Worm (Caenorhabditis elegans) whole organism, L1 larva: Measurements from ENCODE around the gene spig-9.

Experiments
- C04F5.9 ChIP-seq: sonication (generic microtip); optimal IDR thresholded peaks from 2 replicates; lab custom pipeline; 2016; ENCODE audit warnings: missing genetic modification characterization, missing compliant biosample characterization
- C34B4.2 ChIP-seq: sonication (generic microtip); optimal IDR thresholded peaks from 2 replicates; lab custom pipeline; 2017; ENCODE audit warnings: mild to moderate bottlenecking, missing genetic modification characterization, missing compliant biosample characterization
- aha-1 ChIP-seq: fragments of 150-350 bp; optimal IDR thresholded peaks from 2 replicates; lab custom pipeline; 2014; ENCODE audit warnings: missing biosample characterization, missing genetic modification characterization
- alr-1 ChIP-seq: fragments of 200-800 bp; sonication (Bioruptor generic); optimal IDR thresholded peaks from 2 replicates; lab custom pipeline; 2018; ENCODE audit warnings: borderline replicate concordance, mild to moderate bottlenecking, missing genetic modification characterization, missing compliant biosample characterization
- aly-2 ChIP-seq: fragments of 150-350 bp; optimal IDR thresholded peaks from 2 replicates; lab custom pipeline; 2014; ENCODE audit warnings: missing biosample characterization, missing genetic modification characterization
- ama-1 ChIP-seq: fragments of 150-350 bp; optimal IDR thresholded peaks from 2 replicates; lab custom pipeline; 2014
- blmp-1 ChIP-seq: fragments of 150-350 bp; optimal IDR thresholded peaks from 2 replicates; lab custom pipeline; 2014; ENCODE audit warnings: missing biosample characterization, missing genetic modification characterization
- ceh-8 ChIP-seq: fragments of 200-800 bp; sonication (Bioruptor generic); optimal IDR thresholded peaks from 2 replicates; lab custom pipeline; 2018; ENCODE audit warnings: mild to moderate bottlenecking, missing genetic modification characterization, moderate library complexity, missing compliant biosample characterization
- ceh-88 ChIP-seq: fragments of 200-800 bp; sonication (Bioruptor generic); IDR thresholded peaks from 2 replicates; pipeline ENCODE4 v1.3.6; 2022; ENCODE audit warnings: missing genetic modification characterization, missing compliant biosample characterization
- ces-1 ChIP-seq: fragments of 150-350 bp; optimal IDR thresholded peaks from 2 replicates; lab custom pipeline; 2014; ENCODE audit warnings: missing biosample characterization, missing genetic modification reagents, missing genetic modification characterization
- dpl-1 ChIP-seq, 3 experiments: fragments of 150-350 bp in 2 of 3; sonication (generic microtip) in 1 of 3; optimal IDR thresholded peaks; 2 replicates each; lab custom pipeline; 2014 to 2017; ENCODE audit warnings: missing biosample characterization in 3 of 3, missing genetic modification characterization in 3 of 3, missing genetic modification reagents in 3 of 3
- dsc-1 ChIP-seq: sonication (generic microtip); optimal IDR thresholded peaks from 2 replicates; lab custom pipeline; 2016; ENCODE audit warnings: mild to moderate bottlenecking, missing genetic modification characterization, missing compliant biosample characterization
- efl-1 ChIP-seq, 4 experiments: fragments of 150-350 bp; optimal IDR thresholded peaks in 3 of 4; peaks in 1 of 4; 1 replicate in 1 of 4; 2 replicates in 3 of 4; lab custom pipeline; 2014; ENCODE audit warnings: missing biosample characterization in 2 of 4, missing genetic modification characterization in 2 of 4, missing genetic modification reagents in 2 of 4
- egl-13 ChIP-seq: sonication (generic microtip); optimal IDR thresholded peaks from 2 replicates; lab custom pipeline; 2016; ENCODE audit warnings: missing genotype, missing genetic modification reagents, missing genetic modification characterization, missing compliant biosample characterization
- egl-27 ChIP-seq, 2 experiments: fragments of 150-350 bp in 1 of 2; sonication (generic microtip); optimal IDR thresholded peaks; 3 replicates each; lab custom pipeline; 2017 to 2018; ENCODE audit warnings: missing biosample characterization in 2 of 2, missing genetic modification characterization in 2 of 2, missing genetic modification reagents in 2 of 2
- elt-2 ChIP-seq: sonication (generic microtip); optimal IDR thresholded peaks from 2 replicates; lab custom pipeline; 2016; ENCODE audit warnings: missing genetic modification characterization, mild to moderate bottlenecking, inconsistent platforms, missing compliant biosample characterization, missing genetic modification reagents
- ets-5 ChIP-seq: fragments of 200-800 bp; sonication (Bioruptor generic); IDR thresholded peaks from 2 replicates; pipeline ENCODE4 v1.3.6; 2022; ENCODE audit warnings: missing genetic modification characterization, missing compliant biosample characterization
- fkh-10 ChIP-seq: sonication (generic microtip); optimal IDR thresholded peaks from 2 replicates; lab custom pipeline; 2017; ENCODE audit warnings: missing biosample characterization, missing genetic modification reagents, missing genetic modification characterization
- fkh-4 ChIP-seq: sonication (generic microtip); optimal IDR thresholded peaks from 2 replicates; lab custom pipeline; 2016; ENCODE audit warnings: missing compliant biosample characterization, missing genetic modification characterization, borderline replicate concordance
- fkh-8 ChIP-seq: sonication (generic microtip); optimal IDR thresholded peaks from 2 replicates; lab custom pipeline; 2016; ENCODE audit warnings: mild to moderate bottlenecking, missing genetic modification characterization, missing compliant biosample characterization
- fos-1 ChIP-seq: fragments of 150-350 bp; optimal IDR thresholded peaks from 2 replicates; lab custom pipeline; 2014; ENCODE audit warnings: missing biosample characterization, missing genetic modification characterization
- grh-1 ChIP-seq: fragments of 200-800 bp; sonication (Bioruptor generic); IDR thresholded peaks from 2 replicates; pipeline ENCODE4 v1.3.6; 2022; ENCODE audit warnings: missing genetic modification reagents, missing genetic modification characterization, missing compliant biosample characterization
- hlh-17 ChIP-seq: fragments of 200-800 bp; sonication (Bioruptor generic); optimal IDR thresholded peaks from 2 replicates; lab custom pipeline; 2018; ENCODE audit warnings: missing genetic modification characterization, mild to moderate bottlenecking, missing compliant biosample characterization, moderate library complexity, borderline replicate concordance
- lin-13 ChIP-seq: fragments of 150-350 bp; optimal IDR thresholded peaks from 2 replicates; lab custom pipeline; 2014; ENCODE audit warnings: missing biosample characterization, missing genetic modification reagents, missing genetic modification characterization
- lin-14 ChIP-seq: fragments of 200-800 bp; sonication (Bioruptor generic); optimal IDR thresholded peaks from 2 replicates; lab custom pipeline; 2018; ENCODE audit warnings: mild to moderate bottlenecking, missing genetic modification characterization, moderate library complexity, missing compliant biosample characterization
- lin-35 ChIP-seq, 2 experiments: fragments of 150-350 bp; optimal IDR thresholded peaks; 2 replicates each; lab custom pipeline; 2014; ENCODE audit warnings: missing biosample characterization in 2 of 2, missing genetic modification characterization in 2 of 2, missing genetic modification reagents in 2 of 2
- lin-39 ChIP-seq: fragments of 150-350 bp; optimal IDR thresholded peaks from 2 replicates; lab custom pipeline; 2014; ENCODE audit warnings: missing biosample characterization, missing genetic modification reagents, missing genetic modification characterization
- lsy-2 ChIP-seq, 2 experiments: fragments of 150-350 bp; optimal IDR thresholded peaks; 2 replicates each; lab custom pipeline; 2014; ENCODE audit warnings: missing biosample characterization in 2 of 2, missing genetic modification characterization in 2 of 2
- mef-2 ChIP-seq: fragments of 150-350 bp; optimal IDR thresholded peaks from 2 replicates; lab custom pipeline; 2014; ENCODE audit warnings: missing biosample characterization, missing genetic modification characterization
- nhr-11 ChIP-seq: fragments of 150-350 bp; optimal IDR thresholded peaks from 2 replicates; lab custom pipeline; 2014; ENCODE audit warnings: missing biosample characterization, missing genetic modification characterization
- nhr-12 ChIP-seq: sonication (generic microtip); optimal IDR thresholded peaks from 2 replicates; lab custom pipeline; 2017; ENCODE audit warnings: missing biosample characterization, missing genetic modification characterization
- nhr-19 ChIP-seq: fragments of 200-800 bp; sonication (Bioruptor generic); conservative IDR thresholded peaks from 2 replicates; pipeline ENCODE4 v1.3.6; 2022; ENCODE audit warnings: missing genetic modification characterization, missing compliant biosample characterization
- nhr-237 ChIP-seq: fragments of 150-350 bp; optimal IDR thresholded peaks from 2 replicates; lab custom pipeline; 2014; ENCODE audit warnings: missing biosample characterization, missing genetic modification characterization
- nhr-28 ChIP-seq: fragments of 150-350 bp; optimal IDR thresholded peaks from 2 replicates; lab custom pipeline; 2014; ENCODE audit warnings: missing biosample characterization, missing genetic modification characterization
- nhr-47 ChIP-seq: sonication (generic microtip); optimal IDR thresholded peaks from 2 replicates; lab custom pipeline; 2016; ENCODE audit warnings: mild to moderate bottlenecking, missing genetic modification characterization, moderate library complexity, missing compliant biosample characterization
- nhr-71 ChIP-seq: sonication (generic microtip); optimal IDR thresholded peaks from 2 replicates; lab custom pipeline; 2016; ENCODE audit warnings: mild to moderate bottlenecking, missing genetic modification characterization, moderate library complexity, missing compliant biosample characterization
- nhr-77 ChIP-seq: fragments of 150-350 bp; optimal IDR thresholded peaks from 2 replicates; lab custom pipeline; 2014; ENCODE audit warnings: missing biosample characterization, missing genetic modification characterization
- nhr-90 ChIP-seq: sonication (generic microtip); optimal IDR thresholded peaks from 2 replicates; lab custom pipeline; 2016; ENCODE audit warnings: mild to moderate bottlenecking, missing genetic modification characterization, missing compliant biosample characterization; ENCODE audit not compliant: poor library complexity
- pag-3 ChIP-seq: sonication (generic microtip); optimal IDR thresholded peaks from 2 replicates; lab custom pipeline; 2017; ENCODE audit warnings: missing genetic modification characterization, mild to moderate bottlenecking, missing compliant biosample characterization, antibody characterized with exemption, borderline replicate concordance; ENCODE audit not compliant: insufficient read depth
- pax-3 ChIP-seq: fragments of 200-800 bp; sonication (Bioruptor generic); optimal IDR thresholded peaks from 2 replicates; lab custom pipeline; 2018; ENCODE audit warnings: mild to moderate bottlenecking, missing genetic modification characterization, moderate library complexity, missing compliant biosample characterization
- rnt-1 ChIP-seq: sonication (generic microtip); optimal IDR thresholded peaks from 2 replicates; lab custom pipeline; 2016; ENCODE audit warnings: mild to moderate bottlenecking, missing genetic modification characterization, moderate library complexity, missing compliant biosample characterization
- sox-4 ChIP-seq: sonication (generic microtip); optimal IDR thresholded peaks from 2 replicates; lab custom pipeline; 2016; ENCODE audit warnings: missing genetic modification characterization, missing compliant biosample characterization
- sup-37 ChIP-seq: fragments of 200-800 bp; sonication (Bioruptor generic); optimal IDR thresholded peaks from 2 replicates; lab custom pipeline; 2018; ENCODE audit warnings: mild to moderate bottlenecking, missing genetic modification characterization, missing compliant biosample characterization
- tbx-2 ChIP-seq: sonication (generic microtip); optimal IDR thresholded peaks from 2 replicates; lab custom pipeline; 2016; ENCODE audit warnings: missing genetic modification characterization, missing compliant biosample characterization
- unc-130 ChIP-seq: fragments of 150-350 bp; optimal IDR thresholded peaks from 2 replicates; lab custom pipeline; 2017; ENCODE audit warnings: missing biosample characterization, missing genetic modification characterization, inconsistent platforms
- unc-86 ChIP-seq: sonication (generic microtip); optimal IDR thresholded peaks from 2 replicates; lab custom pipeline; 2016; ENCODE audit warnings: missing genetic modification characterization, missing compliant biosample characterization
- vab-15 ChIP-seq: sonication (generic microtip); optimal IDR thresholded peaks from 2 replicates; lab custom pipeline; 2017; ENCODE audit warnings: missing genotype, mild to moderate bottlenecking, missing genetic modification characterization, missing compliant biosample characterization
- zag-1 ChIP-seq: fragments of 150-350 bp; optimal IDR thresholded peaks from 2 replicates; lab custom pipeline; 2014; ENCODE audit warnings: missing biosample characterization, missing genetic modification characterization
- zip-4 ChIP-seq: fragments of 200-800 bp; sonication (Bioruptor generic); optimal IDR thresholded peaks from 2 replicates; lab custom pipeline; 2018; ENCODE audit warnings: mild to moderate bottlenecking, missing genetic modification characterization, moderate library complexity, missing compliant biosample characterization
- ztf-4 ChIP-seq: fragments of 150-350 bp; optimal IDR thresholded peaks from 2 replicates; lab custom pipeline; 2014; ENCODE audit warnings: missing biosample characterization, missing genetic modification characterization

The spig-9 gene

ce11 chrV:13609806-13610205 is 1.9 kb downstream of the spig-9 start:
- TF ChIP-seq aly-2 (tag; lab: Kevin White, UChicago) (no peak), alr-1 (tag; lab: Kevin White, UChicago) (no peak), dpl-1 (GFP tag; optimal IDR thresholded peaks at IDR 0.05; lab: Kevin White, UChicago) (no peak), unc-86 (tag; lab: Kevin White, UChicago) (no peak), nhr-90 (tag; lab: Kevin White, UChicago) (no peak), blmp-1 (peak; percentile 61), ztf-4 (no peak)

DNA sequence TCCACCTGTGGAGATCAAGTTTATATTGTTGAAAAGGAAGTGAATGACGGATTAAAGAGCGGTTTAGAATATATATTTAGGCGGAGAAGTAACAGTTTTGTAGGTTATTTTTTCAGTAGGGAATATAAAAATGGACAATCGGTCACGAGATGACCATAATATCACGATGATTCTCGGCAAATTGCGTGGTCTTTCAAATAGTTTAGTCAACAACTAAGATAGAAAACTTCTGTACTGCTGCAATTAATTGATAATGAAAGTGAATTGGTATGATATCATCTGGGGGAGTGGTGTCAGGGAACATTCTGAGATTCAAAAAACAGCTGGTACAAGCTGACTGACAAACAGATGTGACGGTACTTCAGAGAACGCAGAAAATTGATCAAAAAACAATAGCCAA is 3.2 kb downstream of the spig-9 start:
- no peak for TF ChIP-seq ces-1
- TF ChIP-seq pax-3 = no peak
- no peak for TF ChIP-seq lin-39 (tag; lab: Kevin White, UChicago)
- no peak for TF ChIP-seq zip-4
- TF ChIP-seq efl-1 (optimal IDR thresholded peaks at IDR 0.05; lab: Kevin White, UChicago) = no peak
- no peak for TF ChIP-seq efl-1 (GFP tag; optimal IDR thresholded peaks at IDR 0.05 in 1 of 2; lab: Kevin White, UChicago)
- no peak for TF ChIP-seq dsc-1 (tag; lab: Kevin White, UChicago)
- TF ChIP-seq nhr-12 (tag; lab: Kevin White, UChicago) = no peak
- TF ChIP-seq nhr-77 (tag; lab: Kevin White, UChicago) = no peak
- no peak for TF ChIP-seq rnt-1 (tag; lab: Kevin White, UChicago)
- TF ChIP-seq fkh-8 = no peak
- TF ChIP-seq lin-35 (GFP tag; optimal IDR thresholded peaks at IDR 0.05; lab: Kevin White, UChicago) = peak in 1 of 2 experiments; percentile 42
- no peak for TF ChIP-seq pag-3 (tag; lab: Kevin White, UChicago)
- peak; percentile 33 for TF ChIP-seq tbx-2 (tag; lab: Kevin White, UChicago)
- TF ChIP-seq nhr-90 (tag; lab: Kevin White, UChicago) = peak; percentile 15
- TF ChIP-seq nhr-237 (tag; lab: Kevin White, UChicago) = no peak
- TF ChIP-seq nhr-47 (tag; lab: Kevin White, UChicago) = no peak
- no peak for TF ChIP-seq hlh-17 (GFP tag; lab: Kevin White, UChicago)
- no peak for TF ChIP-seq aha-1
- no peak for TF ChIP-seq C34B4.2 (tag; lab: Kevin White, UChicago)
- no peak for TF ChIP-seq ceh-88
- TF ChIP-seq fkh-10 (GFP tag; lab: Kevin White, UChicago) = no peak
- TF ChIP-seq alr-1 (tag; lab: Kevin White, UChicago) = no peak
- TF ChIP-seq nhr-19 (GFP tag; lab: Robert Waterston, UW) = peak; percentile 20; the same call in 1 of the 2 replicates
- TF ChIP-seq fos-1 (tag; lab: Kevin White, UChicago) = no peak
- TF ChIP-seq grh-1 (GFP tag; lab: Robert Waterston, UW) = no peak
- no peak for TF ChIP-seq lsy-2 (tag; optimal IDR thresholded peaks at IDR 0.05; lab: Kevin White, UChicago)
- TF ChIP-seq nhr-11 (tag; lab: Kevin White, UChicago) = no peak
- TF ChIP-seq ztf-4 = no peak
- TF ChIP-seq ceh-8 (GFP tag; lab: Kevin White, UChicago) = no peak
- TF ChIP-seq ets-5 = no peak
- TF ChIP-seq ama-1 (lab: Kevin White, UChicago) = no peak
- no peak for TF ChIP-seq unc-130 (tag; lab: Kevin White, UChicago)
- TF ChIP-seq lin-14 = no peak
- no peak for TF ChIP-seq egl-27 (tag; optimal IDR thresholded peaks at IDR 0.05; lab: Kevin White, UChicago)
- peak; percentile 45 for TF ChIP-seq vab-15
- TF ChIP-seq sox-4 (tag; lab: Kevin White, UChicago) = no peak
- no peak for TF ChIP-seq sup-37 (GFP tag; lab: Kevin White, UChicago)
- no peak for TF ChIP-seq zag-1 (tag; lab: Kevin White, UChicago)
- TF ChIP-seq lin-13 = no peak
- peak; percentile 44 for TF ChIP-seq nhr-71 (tag; lab: Kevin White, UChicago)
- no peak for TF ChIP-seq elt-2 (tag; lab: Kevin White, UChicago)
- TF ChIP-seq fkh-4 (tag; lab: Kevin White, UChicago) = no peak
- TF ChIP-seq C04F5.9 (tag; lab: Kevin White, UChicago) = no peak
- no peak for TF ChIP-seq egl-13 (tag; lab: Kevin White, UChicago)
- TF ChIP-seq nhr-28 = no peak
- TF ChIP-seq mef-2 (tag; lab: Kevin White, UChicago) = no peak
